Worm (Caenorhabditis elegans) whole organism, L4 larva: ENCODE measurements around the gene cest-9.2.

Experiments
- D1046.2 ChIP-seq: fragments of 200-800 bp; sonication (Bioruptor generic); IDR thresholded peaks from 2 replicates; pipeline ENCODE4 v1.3.6; 2022; ENCODE audit warnings: missing genetic modification characterization, missing compliant biosample characterization
- F26F4.8 ChIP-seq: fragments of 200-800 bp; sonication (Bioruptor generic); conservative IDR thresholded peaks from 2 replicates; pipeline ENCODE4 v1.3.6; 2022; ENCODE audit warnings: missing genetic modification characterization, missing compliant biosample characterization
- F37D6.2 ChIP-seq: sonication (generic microtip); optimal IDR thresholded peaks from 2 replicates; lab custom pipeline; 2016; ENCODE audit warnings: mild to moderate bottlenecking, missing genetic modification characterization, missing compliant biosample characterization
- F44E2.7 ChIP-seq: fragments of 200-800 bp; sonication (Bioruptor generic); IDR thresholded peaks from 2 replicates; pipeline ENCODE4 v2.1.2; 2022; ENCODE audit warnings: missing genetic modification characterization, missing compliant biosample characterization
- F49E8.2 ChIP-seq: sonication (generic microtip); optimal IDR thresholded peaks from 2 replicates; lab custom pipeline; 2016; ENCODE audit warnings: missing compliant biosample characterization, mild to moderate bottlenecking, missing genetic modification characterization, borderline replicate concordance
- Y48G9A.11 ChIP-seq: fragments of 200-800 bp; sonication (Bioruptor generic); IDR thresholded peaks from 2 replicates; pipeline ENCODE4 v1.3.6; 2022; ENCODE audit warnings: missing genetic modification reagents, missing genetic modification characterization, missing compliant biosample characterization
- Y5F2A.4 ChIP-seq: fragments of 200-800 bp; sonication (Bioruptor generic); optimal IDR thresholded peaks from 2 replicates; lab custom pipeline; 2018; ENCODE audit warnings: mild to moderate bottlenecking, missing genetic modification characterization, missing compliant biosample characterization
- ZK337.2 ChIP-seq: fragments of 200-800 bp; sonication (Bioruptor generic); IDR thresholded peaks from 2 replicates; pipeline ENCODE4 v1.3.6; 2022; ENCODE audit warnings: missing genetic modification reagents, missing genetic modification characterization, missing compliant biosample characterization
- aly-2 ChIP-seq: sonication (generic microtip); optimal IDR thresholded peaks from 2 replicates; lab custom pipeline; 2018; ENCODE audit warnings: missing biosample characterization, missing genetic modification characterization
- arid-1 ChIP-seq: fragments of 200-800 bp; sonication (Bioruptor generic); conservative IDR thresholded peaks from 2 replicates; pipeline ENCODE4 v1.3.6; 2022; ENCODE audit warnings: missing genetic modification reagents, missing genetic modification characterization, missing compliant biosample characterization
- attf-4 ChIP-seq: sonication (generic microtip); optimal IDR thresholded peaks from 3 replicates; lab custom pipeline; 2017; ENCODE audit warnings: missing biosample characterization, missing genetic modification characterization
- ceh-20 ChIP-seq: fragments of 200-800 bp; sonication (Bioruptor generic); IDR thresholded peaks from 2 replicates; pipeline ENCODE4 v1.3.6; 2022; ENCODE audit warnings: missing genetic modification reagents, missing genetic modification characterization, missing compliant biosample characterization
- ceh-44 ChIP-seq: fragments of 200-800 bp; sonication (Bioruptor generic); IDR thresholded peaks from 2 replicates; pipeline ENCODE4 v1.3.6; 2022; ENCODE audit warnings: missing genetic modification reagents, missing genetic modification characterization, missing compliant biosample characterization
- ces-1 ChIP-seq: fragments of 150-350 bp; sonication (generic microtip); optimal IDR thresholded peaks from 4 replicates; lab custom pipeline; 2014; ENCODE audit warnings: missing biosample characterization, missing genetic modification reagents, missing genetic modification characterization
- daf-16 ChIP-seq, 3 experiments: sonication (generic microtip); optimal IDR thresholded peaks; 2 replicates each; lab custom pipeline; 2016 to 2017; ENCODE audit warnings: missing genetic modification characterization in 3 of 3, missing genetic modification reagents in 3 of 3, mild to moderate bottlenecking in 2 of 3, missing compliant biosample characterization in 2 of 3, missing biosample characterization in 1 of 3, moderate library complexity in 1 of 3
- daf-8 ChIP-seq: fragments of 200-800 bp; sonication (Bioruptor generic); IDR thresholded peaks from 2 replicates; pipeline ENCODE4 v1.3.6; 2022; ENCODE audit warnings: missing genetic modification characterization, missing compliant biosample characterization
- dmd-6 ChIP-seq: fragments of 200-800 bp; sonication (Bioruptor generic); IDR thresholded peaks from 2 replicates; pipeline ENCODE4 v1.3.6; 2022; ENCODE audit warnings: missing genetic modification reagents, missing genetic modification characterization, missing compliant biosample characterization
- dmd-8 ChIP-seq: fragments of 200-800 bp; sonication (Bioruptor generic); IDR thresholded peaks from 2 replicates; pipeline ENCODE4 v1.3.6; 2022; ENCODE audit warnings: missing genetic modification characterization, missing compliant biosample characterization
- duxl-1 ChIP-seq: sonication (generic microtip); optimal IDR thresholded peaks from 2 replicates; lab custom pipeline; 2016; ENCODE audit warnings: mild to moderate bottlenecking, missing genetic modification characterization, moderate library complexity, missing compliant biosample characterization; ENCODE audit not compliant: poor library complexity
- dve-1 ChIP-seq: sonication (generic microtip); optimal IDR thresholded peaks from 2 replicates; lab custom pipeline; 2017; ENCODE audit warnings: antibody characterized with exemption, mild to moderate bottlenecking, missing genetic modification characterization, missing compliant biosample characterization; ENCODE audit not compliant: insufficient read depth
- egl-43 ChIP-seq: fragments of 200-800 bp; sonication (Bioruptor generic); IDR thresholded peaks from 2 replicates; pipeline ENCODE4 v1.3.6; 2022; ENCODE audit warnings: missing genetic modification reagents, missing genetic modification characterization, missing compliant biosample characterization
- hif-1 ChIP-seq, 2 experiments: sonication (generic microtip); optimal IDR thresholded peaks; 2 replicates each; lab custom pipeline; 2016 to 2017; ENCODE audit warnings: missing compliant biosample characterization in 2 of 2, missing genetic modification characterization in 2 of 2, missing genetic modification reagents in 2 of 2, missing genotype in 2 of 2, mild to moderate bottlenecking in 1 of 2
- hlh-30 ChIP-seq: sonication (generic microtip); optimal IDR thresholded peaks from 2 replicates; lab custom pipeline; 2017; ENCODE audit warnings: antibody characterized with exemption, mild to moderate bottlenecking, missing genetic modification characterization, missing compliant biosample characterization; ENCODE audit not compliant: insufficient read depth
- hmg-1.1 ChIP-seq: fragments of 200-800 bp; sonication (Bioruptor generic); IDR thresholded peaks from 2 replicates; pipeline ENCODE4 v1.3.6; 2022; ENCODE audit warnings: missing genetic modification reagents, missing genetic modification characterization, missing compliant biosample characterization
- jun-1 ChIP-seq: fragments of 150-350 bp; optimal IDR thresholded peaks from 2 replicates; lab custom pipeline; 2014; ENCODE audit warnings: missing biosample characterization, missing genetic modification reagents, missing genetic modification characterization
- lim-7 ChIP-seq: fragments of 200-800 bp; sonication (Bioruptor generic); IDR thresholded peaks from 2 replicates; pipeline ENCODE4 v1.3.6; 2022; ENCODE audit warnings: missing genetic modification characterization, missing compliant biosample characterization
- madf-5 ChIP-seq, 2 experiments: fragments of 200-800 bp; sonication (Bioruptor generic); IDR thresholded peaks; 2 replicates each; pipeline ENCODE4 v1.3.6; 2022; ENCODE audit warnings: missing compliant biosample characterization in 2 of 2, missing genetic modification characterization in 2 of 2
- mdl-1 ChIP-seq, 2 experiments: fragments of 150-350 bp in 1 of 2; sonication (generic microtip) in 1 of 2; optimal IDR thresholded peaks; 2 replicates each; lab custom pipeline; 2014 to 2017; ENCODE audit warnings: missing biosample characterization in 2 of 2, missing genetic modification characterization in 2 of 2
- mdt-29 ChIP-seq: fragments of 200-800 bp; sonication (Bioruptor generic); IDR thresholded peaks from 2 replicates; pipeline ENCODE4 v1.3.6; 2022; ENCODE audit warnings: missing genetic modification reagents, missing genetic modification characterization, missing compliant biosample characterization
- mep-1 ChIP-seq: fragments of 150-350 bp; sonication (generic microtip); optimal IDR thresholded peaks from 3 replicates; lab custom pipeline; 2014; ENCODE audit warnings: missing biosample characterization, missing genetic modification characterization
- nhr-102 ChIP-seq: sonication (generic microtip); optimal IDR thresholded peaks from 2 replicates; lab custom pipeline; 2016; ENCODE audit warnings: mild to moderate bottlenecking, missing genetic modification characterization, moderate library complexity, missing compliant biosample characterization
- nhr-11 ChIP-seq: fragments of 150-350 bp; optimal IDR thresholded peaks from 2 replicates; lab custom pipeline; 2014; ENCODE audit warnings: missing biosample characterization, missing genetic modification characterization
- nhr-41 ChIP-seq: fragments of 200-800 bp; sonication (Bioruptor generic); IDR thresholded peaks from 2 replicates; pipeline ENCODE4 v1.3.6; 2022; ENCODE audit warnings: missing genetic modification reagents, missing genetic modification characterization, missing compliant biosample characterization
- nhr-42 ChIP-seq: fragments of 200-800 bp; sonication (Bioruptor generic); IDR thresholded peaks from 2 replicates; pipeline ENCODE4 v1.3.6; 2022; ENCODE audit warnings: missing genetic modification characterization, missing compliant biosample characterization
- nhr-6 ChIP-seq: fragments of 150-350 bp; optimal IDR thresholded peaks from 2 replicates; lab custom pipeline; 2014; ENCODE audit warnings: missing biosample characterization, missing genetic modification characterization
- nhr-77 ChIP-seq: fragments of 150-350 bp; optimal IDR thresholded peaks from 2 replicates; lab custom pipeline; 2014; ENCODE audit warnings: missing biosample characterization, missing genetic modification characterization
- pqm-1 ChIP-seq: sonication (generic microtip); optimal IDR thresholded peaks from 2 replicates; lab custom pipeline; 2017; ENCODE audit warnings: missing biosample characterization, missing genetic modification characterization
- rbr-2 ChIP-seq: sonication (generic microtip); optimal IDR thresholded peaks from 2 replicates; lab custom pipeline; 2016; ENCODE audit warnings: missing genotype, missing genetic modification characterization, missing compliant biosample characterization
- sdz-12 ChIP-seq: fragments of 200-800 bp; sonication (Bioruptor generic); optimal IDR thresholded peaks from 2 replicates; lab custom pipeline; 2018; ENCODE audit warnings: mild to moderate bottlenecking, missing genetic modification characterization, missing compliant biosample characterization
- set-16 ChIP-seq: fragments of 200-800 bp; sonication (Bioruptor generic); IDR thresholded peaks from 2 replicates; pipeline ENCODE4 v1.3.6; 2022; ENCODE audit warnings: missing genetic modification reagents, missing genetic modification characterization, missing compliant biosample characterization
- spr-1 ChIP-seq: sonication (generic microtip); optimal IDR thresholded peaks from 2 replicates; lab custom pipeline; 2016; ENCODE audit warnings: mild to moderate bottlenecking, missing genetic modification characterization, missing compliant biosample characterization
- tag-97 ChIP-seq: fragments of 200-800 bp; sonication (Bioruptor generic); IDR thresholded peaks from 2 replicates; pipeline ENCODE4 v1.3.6; 2022; ENCODE audit warnings: missing genetic modification characterization, missing compliant biosample characterization
- unc-130 ChIP-seq: sonication (generic microtip); optimal IDR thresholded peaks from 2 replicates; lab custom pipeline; 2016; ENCODE audit warnings: missing genetic modification reagents, missing genetic modification characterization, missing compliant biosample characterization
- unc-39 ChIP-seq: sonication (generic microtip); optimal IDR thresholded peaks from 2 replicates; lab custom pipeline; 2017; ENCODE audit warnings: missing biosample characterization, missing genetic modification characterization
- unc-62 ChIP-seq, 3 experiments: fragments of 150-350 bp in 1 of 3; sonication (generic microtip); optimal IDR thresholded peaks in 2 of 3; peaks in 1 of 3; 1 replicate in 1 of 3; 2 replicates in 2 of 3; lab custom pipeline; 2014 to 2017; ENCODE audit warnings: missing biosample characterization in 3 of 3, missing genetic modification characterization in 3 of 3, missing genetic modification reagents in 3 of 3, missing genotype in 1 of 3
- vab-7 ChIP-seq: fragments of 200-800 bp; sonication (Bioruptor generic); IDR thresholded peaks from 2 replicates; pipeline ENCODE4 v1.3.6; 2022; ENCODE audit warnings: missing genetic modification reagents, missing genetic modification characterization, missing compliant biosample characterization
- zag-1 ChIP-seq: fragments of 150-350 bp; optimal IDR thresholded peaks from 2 replicates; lab custom pipeline; 2014; ENCODE audit warnings: missing biosample characterization, missing genetic modification characterization
- zfp-3 ChIP-seq: fragments of 200-800 bp; sonication (Bioruptor generic); conservative IDR thresholded peaks from 2 replicates; pipeline ENCODE4 v1.3.6; 2022; ENCODE audit warnings: missing genetic modification reagents, missing genetic modification characterization, missing compliant biosample characterization
- zip-2 ChIP-seq: fragments of 150-350 bp; optimal IDR thresholded peaks from 2 replicates; lab custom pipeline; 2014; ENCODE audit warnings: missing biosample characterization, missing genetic modification characterization
- ztf-11 ChIP-seq: fragments of 150-350 bp; optimal IDR thresholded peaks from 2 replicates; lab custom pipeline; 2014; ENCODE audit warnings: missing biosample characterization, missing genetic modification characterization

Gene cest-9.2

ce11 chrX:12205478-12206059, 16.3 kb upstream of the cest-9.2 start:
- no peak for TF ChIP-seq F44E2.7
- TF ChIP-seq dmd-6 (GFP tag; lab: Robert Waterston, UW) = no peak; the same call in 1 of the 2 replicates
- no peak for TF ChIP-seq madf-5 (GFP tag; IDR thresholded peaks at IDR 0.05; lab: Robert Waterston, UW)
- TF ChIP-seq hif-1 (tag; optimal IDR thresholded peaks at IDR 0.05; lab: Kevin White, UChicago) = peak in 1 of 2 experiments; percentile 58
- no peak for TF ChIP-seq tag-97
- no peak; the same call in 1 of the 2 replicates for TF ChIP-seq egl-43 (GFP tag; lab: Robert Waterston, UW)
- no peak for TF ChIP-seq F26F4.8
- TF ChIP-seq Y48G9A.11 (GFP tag; lab: Robert Waterston, UW) = no peak
- no peak for TF ChIP-seq nhr-77
- peak; percentile 91 for TF ChIP-seq set-16 (GFP tag; lab: Robert Waterston, UW)
- peak; percentile 76 for TF ChIP-seq hlh-30 (tag; lab: Kevin White, UChicago)
- TF ChIP-seq hmg-1.1 = peak; percentile 69
- TF ChIP-seq nhr-41 = no peak
- no peak for TF ChIP-seq lim-7 (GFP tag; lab: Robert Waterston, UW)
- no peak for TF ChIP-seq zag-1 (tag; lab: Kevin White, UChicago)
- peak in 1 of 2 experiments; percentile 59 for TF ChIP-seq mdl-1 (tag; optimal IDR thresholded peaks at IDR 0.05; lab: Kevin White, UChicago)
- TF ChIP-seq zip-2 (tag; lab: Kevin White, UChicago) = no peak
- TF ChIP-seq F37D6.2 (tag; lab: Kevin White, UChicago) = peak; percentile 66
- TF ChIP-seq attf-4 (tag; lab: Kevin White, UChicago) = no peak
- TF ChIP-seq ces-1 (GFP tag; lab: Kevin White, UChicago) = no peak
- TF ChIP-seq ceh-20 (GFP tag; lab: Robert Waterston, UW) = 0 out of 2 replicates have a peak, but pooled peaks have one; percentile 42
- peak; percentile 34 for TF ChIP-seq sdz-12 (GFP tag; lab: Kevin White, UChicago)
- TF ChIP-seq nhr-42 (GFP tag; lab: Robert Waterston, UW) = no peak
- no peak for TF ChIP-seq ZK337.2 (GFP tag; lab: Robert Waterston, UW)
- TF ChIP-seq vab-7 = no peak
- TF ChIP-seq jun-1 = no peak
- no peak for TF ChIP-seq D1046.2 (GFP tag; lab: Robert Waterston, UW)
- TF ChIP-seq daf-8 (GFP tag; lab: Robert Waterston, UW) = no peak
- peak; percentile 87 for TF ChIP-seq rbr-2 (tag; lab: Kevin White, UChicago)
- TF ChIP-seq pqm-1 (tag; lab: Kevin White, UChicago) = no peak
- TF ChIP-seq duxl-1 (tag; lab: Kevin White, UChicago) = no peak
- TF ChIP-seq mep-1 (tag; lab: Kevin White, UChicago) = peak; percentile 63
- TF ChIP-seq aly-2 (tag; lab: Kevin White, UChicago) = no peak
- TF ChIP-seq daf-16 (GFP tag; optimal IDR thresholded peaks at IDR 0.05; lab: Kevin White, UChicago) = no peak
- no peak for TF ChIP-seq daf-16 (tag; optimal IDR thresholded peaks at IDR 0.05; lab: Kevin White, UChicago)
- no peak for TF ChIP-seq F49E8.2
- TF ChIP-seq Y5F2A.4 (GFP tag; lab: Kevin White, UChicago) = no peak
- no peak for TF ChIP-seq nhr-102
- no peak for TF ChIP-seq arid-1 (GFP tag; lab: Robert Waterston, UW)
- peak; percentile 51 for TF ChIP-seq nhr-11 (tag; lab: Kevin White, UChicago)
- TF ChIP-seq ztf-11 (tag; lab: Kevin White, UChicago) = no peak
- no peak for TF ChIP-seq unc-39 (tag; lab: Kevin White, UChicago)
- TF ChIP-seq unc-62 (GFP tag; optimal IDR thresholded peaks at IDR 0.05 in 1 of 2; lab: Kevin White, UChicago) = peak in 1 of 2 experiments; percentile 92
- no peak for TF ChIP-seq unc-62 (tag; optimal IDR thresholded peaks at IDR 0.05; lab: Kevin White, UChicago)
- no peak for TF ChIP-seq ceh-44 (GFP tag; lab: Robert Waterston, UW)
- no peak for TF ChIP-seq nhr-6 (tag; lab: Kevin White, UChicago)
- TF ChIP-seq mdt-29 (GFP tag; lab: Robert Waterston, UW) = no peak
- no peak for TF ChIP-seq dmd-8 (GFP tag; lab: Robert Waterston, UW)
- no peak for TF ChIP-seq zfp-3 (GFP tag; lab: Robert Waterston, UW)
- no peak for TF ChIP-seq unc-130 (GFP tag; lab: Kevin White, UChicago)
- TF ChIP-seq spr-1 (tag; lab: Kevin White, UChicago) = no peak
- TF ChIP-seq dve-1 (tag; lab: Kevin White, UChicago) = no peak
